Fruit fly (Drosophila melanogaster) whole organism, prepupa: ENCODE results near the gene Hsp70Ab.

ENCODE experiments used
- CG10631 ChIP-seq: fragments of 200-800 bp; sonication (Bioruptor generic); optimal IDR thresholded peaks from 2 replicates; lab custom pipeline; 2016; ENCODE audit warnings: missing biosample characterization, missing genetic modification characterization
- CG10669 ChIP-seq: fragments of 200-800 bp; sonication (Bioruptor generic); optimal IDR thresholded peaks from 3 replicates; lab custom pipeline; 2018; ENCODE audit warnings: missing biosample characterization, mild to moderate bottlenecking, missing genetic modification characterization, moderate library complexity
- CG11294 ChIP-seq: fragments of 200-800 bp; sonication (Bioruptor generic); IDR thresholded peaks from 2 replicates; pipeline ENCODE4 v1.3.6; 2022; ENCODE audit warnings: missing biosample characterization, missing genetic modification characterization
- CG11762 ChIP-seq: fragments of 200-800 bp; sonication (Bioruptor generic); optimal IDR thresholded peaks from 3 replicates; lab custom pipeline; 2016; ENCODE audit warnings: missing biosample characterization, missing genetic modification characterization; ENCODE audit not compliant: insufficient read depth
- CG11902 ChIP-seq: fragments of 200-800 bp; sonication (Bioruptor generic); optimal IDR thresholded peaks from 3 replicates; lab custom pipeline; 2016; ENCODE audit warnings: missing biosample characterization, missing genetic modification characterization
- CG15336 ChIP-seq: fragments of 200-800 bp; sonication (Bioruptor generic); IDR thresholded peaks from 2 replicates; pipeline ENCODE4 v1.3.6; 2022; ENCODE audit warnings: missing biosample characterization, missing genetic modification characterization
- CG1621 ChIP-seq: fragments of 200-800 bp; sonication (Bioruptor generic); optimal IDR thresholded peaks from 3 replicates; lab custom pipeline; 2018; ENCODE audit warnings: missing biosample characterization, mild to moderate bottlenecking, missing genetic modification characterization
- CG16779 ChIP-seq: fragments of 200-800 bp; sonication (Bioruptor generic); optimal IDR thresholded peaks from 3 replicates; lab custom pipeline; 2017; ENCODE audit warnings: missing biosample characterization, mild to moderate bottlenecking, missing genetic modification characterization
- CG31627 ChIP-seq: fragments of 200-800 bp; sonication (Bioruptor generic); optimal IDR thresholded peaks from 3 replicates; lab custom pipeline; 2016; ENCODE audit warnings: missing biosample characterization, missing genetic modification characterization
- CG34406 ChIP-seq: fragments of 200-800 bp; sonication (Bioruptor generic); optimal IDR thresholded peaks from 3 replicates; lab custom pipeline; 2016; ENCODE audit warnings: missing biosample characterization, missing genetic modification characterization
- CG3919 ChIP-seq: fragments of 200-800 bp; sonication (Bioruptor generic); optimal IDR thresholded peaks from 3 replicates; lab custom pipeline; 2016; ENCODE audit warnings: missing biosample characterization, missing genetic modification characterization
- CG4318 ChIP-seq: fragments of 200-800 bp; sonication (Bioruptor generic); optimal IDR thresholded peaks from 3 replicates; lab custom pipeline; 2017; ENCODE audit warnings: missing biosample characterization, mild to moderate bottlenecking, missing genetic modification characterization
- CG6163 ChIP-seq: fragments of 200-800 bp; sonication (Bioruptor generic); IDR thresholded peaks from 3 replicates; pipeline ENCODE4 v1.3.6; 2022; ENCODE audit warnings: missing biosample characterization, missing genetic modification characterization
- CG6792 ChIP-seq: fragments of 200-800 bp; sonication (Bioruptor generic); optimal IDR thresholded peaks from 3 replicates; lab custom pipeline; 2016; ENCODE audit warnings: missing biosample characterization, missing genetic modification characterization
- CG6808 ChIP-seq: fragments of 200-800 bp; sonication (Bioruptor generic); optimal IDR thresholded peaks from 3 replicates; lab custom pipeline; 2017; ENCODE audit warnings: missing biosample characterization, missing genetic modification characterization, mild to moderate bottlenecking, moderate library complexity, missing genetic modification reagents
- CG6854 ChIP-seq: fragments of 200-800 bp; sonication (Bioruptor generic); optimal IDR thresholded peaks from 2 replicates; lab custom pipeline; 2017; ENCODE audit warnings: missing biosample characterization, mild to moderate bottlenecking, missing genetic modification characterization
- CG7368 ChIP-seq: fragments of 200-800 bp; sonication (Bioruptor generic); optimal IDR thresholded peaks from 3 replicates; lab custom pipeline; 2016; ENCODE audit warnings: missing biosample characterization, missing genetic modification characterization
- CG8119 ChIP-seq: fragments of 200-800 bp; sonication (Bioruptor generic); IDR thresholded peaks from 3 replicates; pipeline ENCODE4 v1.3.6; 2022; ENCODE audit warnings: missing biosample characterization, missing genetic modification characterization
- CG8632 ChIP-seq: fragments of 200-800 bp; sonication (Bioruptor generic); optimal IDR thresholded peaks from 3 replicates; lab custom pipeline; 2016; ENCODE audit warnings: missing biosample characterization, missing genetic modification characterization
- CG9139 ChIP-seq: fragments of 200-800 bp; sonication (Bioruptor generic); optimal IDR thresholded peaks from 3 replicates; lab custom pipeline; 2017; ENCODE audit warnings: missing biosample characterization, mild to moderate bottlenecking, missing genetic modification characterization
- Eip75B ChIP-seq: fragments of 200-800 bp; sonication (Bioruptor generic); optimal IDR thresholded peaks from 3 replicates; lab custom pipeline; 2016; ENCODE audit warnings: missing biosample characterization, missing genetic modification characterization
- Eip78C ChIP-seq: fragments of 200-800 bp; sonication (Bioruptor generic); peaks from one replicate; lab custom pipeline; 2016; ENCODE audit warnings: missing biosample characterization, missing genetic modification characterization
- Ets96B ChIP-seq: fragments of 200-800 bp; optimal IDR thresholded peaks from 2 replicates; lab custom pipeline; 2019; ENCODE audit warnings: missing biosample characterization, mild to moderate bottlenecking, missing genetic modification characterization, moderate library complexity
- Gug ChIP-seq: fragments of 200-800 bp; sonication (Bioruptor generic); IDR thresholded peaks from 2 replicates; pipeline ENCODE4 v1.3.6; 2022; ENCODE audit warnings: missing biosample characterization, missing genetic modification characterization
- Hr38 ChIP-seq: sonication (Bioruptor generic); optimal IDR thresholded peaks from 2 replicates; lab custom pipeline; 2016; ENCODE audit warnings: missing biosample characterization, missing genetic modification characterization
- Hr39 ChIP-seq: fragments of 200-800 bp; sonication (Bioruptor generic); optimal IDR thresholded peaks from 2 replicates; lab custom pipeline; 2016; ENCODE audit warnings: missing biosample characterization, missing genetic modification characterization
- Lpt ChIP-seq: fragments of 200-800 bp; sonication (Bioruptor generic); optimal IDR thresholded peaks from 3 replicates; lab custom pipeline; 2016; ENCODE audit warnings: missing biosample characterization, missing genetic modification characterization
- Met ChIP-seq: fragments of 200-800 bp; sonication (Bioruptor generic); optimal IDR thresholded peaks from 3 replicates; lab custom pipeline; 2016; ENCODE audit warnings: missing biosample characterization, missing genetic modification characterization
- OdsH ChIP-seq: fragments of 200-800 bp; sonication (Bioruptor generic); optimal IDR thresholded peaks from 3 replicates; lab custom pipeline; 2016; ENCODE audit warnings: missing biosample characterization, missing genetic modification characterization
- Smox ChIP-seq: fragments of 200-800 bp; sonication (Bioruptor generic); optimal IDR thresholded peaks from 3 replicates; lab custom pipeline; 2016; ENCODE audit warnings: missing biosample characterization, missing genetic modification characterization
- Sox102F ChIP-seq: fragments of 200-800 bp; sonication (Bioruptor generic); optimal IDR thresholded peaks from 2 replicates; lab custom pipeline; 2016; ENCODE audit warnings: missing biosample characterization, mild to moderate bottlenecking, missing genetic modification characterization
- achi ChIP-seq: fragments of 200-800 bp; sonication (Bioruptor generic); optimal IDR thresholded peaks from 3 replicates; lab custom pipeline; 2016; ENCODE audit warnings: missing biosample characterization, missing genetic modification characterization
- acj6 ChIP-seq: fragments of 200-800 bp; sonication (Bioruptor generic); optimal IDR thresholded peaks from 3 replicates; lab custom pipeline; 2016; ENCODE audit warnings: missing biosample characterization, missing genetic modification characterization
- cyc ChIP-seq: fragments of 200-800 bp; sonication (Bioruptor generic); optimal IDR thresholded peaks from 3 replicates; lab custom pipeline; 2016; ENCODE audit warnings: missing biosample characterization, missing genetic modification characterization
- dac ChIP-seq: fragments of 200-800 bp; sonication (Bioruptor generic); optimal IDR thresholded peaks from 2 replicates; lab custom pipeline; 2017; ENCODE audit warnings: missing biosample characterization, mild to moderate bottlenecking, missing genetic modification characterization
- dsx ChIP-seq: fragments of 200-800 bp; optimal IDR thresholded peaks from 3 replicates; lab custom pipeline; 2019; ENCODE audit warnings: missing biosample characterization, mild to moderate bottlenecking, missing genetic modification characterization, moderate library complexity; ENCODE audit not compliant: poor library complexity, severe bottlenecking
- esn ChIP-seq: fragments of 200-800 bp; sonication (Bioruptor generic); optimal IDR thresholded peaks from 2 replicates; lab custom pipeline; 2016; ENCODE audit warnings: missing biosample characterization, mild to moderate bottlenecking, missing genetic modification characterization, moderate library complexity
- fd59A ChIP-seq: fragments of 200-800 bp; sonication (Bioruptor generic); optimal IDR thresholded peaks from 2 replicates; lab custom pipeline; 2017; ENCODE audit warnings: missing biosample characterization, mild to moderate bottlenecking, missing genetic modification characterization, missing genetic modification reagents
- fd85E ChIP-seq: fragments of 200-800 bp; sonication (Bioruptor generic); optimal IDR thresholded peaks from 3 replicates; lab custom pipeline; 2016; ENCODE audit warnings: missing biosample characterization, missing genetic modification characterization
- fkh ChIP-seq: fragments of 200-800 bp; sonication (Bioruptor generic); optimal IDR thresholded peaks from 3 replicates; lab custom pipeline; 2017; ENCODE audit warnings: missing biosample characterization, mild to moderate bottlenecking, missing genetic modification characterization, moderate library complexity
- lz ChIP-seq: fragments of 200-800 bp; sonication (Bioruptor generic); optimal IDR thresholded peaks from 3 replicates; lab custom pipeline; 2016; ENCODE audit warnings: missing biosample characterization, missing genetic modification characterization
- net ChIP-seq: fragments of 200-800 bp; sonication (Bioruptor generic); optimal IDR thresholded peaks from 3 replicates; lab custom pipeline; 2016; ENCODE audit warnings: missing biosample characterization, missing genetic modification characterization
- pdm3 ChIP-seq: fragments of 200-800 bp; sonication (Bioruptor generic); optimal IDR thresholded peaks from 3 replicates; lab custom pipeline; 2016; ENCODE audit warnings: missing biosample characterization, missing genetic modification characterization
- salr ChIP-seq, 2 experiments: fragments of 200-800 bp; sonication (Bioruptor generic); optimal IDR thresholded peaks; 3 replicates each; lab custom pipeline; 2016 to 2018; ENCODE audit warnings: missing biosample characterization in 2 of 2, missing genetic modification characterization in 2 of 2, mild to moderate bottlenecking in 1 of 2
- ss ChIP-seq, 2 experiments: fragments of 200-800 bp; sonication (Bioruptor generic); optimal IDR thresholded peaks; 2 replicates in 1 of 2; 3 replicates in 1 of 2; lab custom pipeline; 2017 to 2018; ENCODE audit warnings: mild to moderate bottlenecking in 2 of 2, missing biosample characterization in 2 of 2, missing genetic modification characterization in 2 of 2, moderate library complexity in 1 of 2
- topi ChIP-seq: fragments of 200-800 bp; sonication (Bioruptor generic); optimal IDR thresholded peaks from 3 replicates; lab custom pipeline; 2016; ENCODE audit warnings: missing biosample characterization, missing genetic modification characterization
- vri ChIP-seq: fragments of 200-800 bp; sonication (Bioruptor generic); optimal IDR thresholded peaks from 3 replicates; lab custom pipeline; 2016; ENCODE audit warnings: missing biosample characterization, mild to moderate bottlenecking, missing genetic modification characterization

Hsp70Ab gene

dm6 chr3R:11974631-11975030, 16.3 kb downstream of the Hsp70Ab start, which contains the start of gene Tango9 (continued):
- TF ChIP-seq CG16779 (tag; lab: Kevin White, UChicago) (no peak), pdm3 (GFP tag; lab: Kevin White, UChicago) (peak; percentile 31), salr (GFP tag; optimal IDR thresholded peaks at IDR 0.05; lab: Kevin White, UChicago) (no peak), CG7368 (GFP tag; lab: Kevin White, UChicago) (peak; percentile 38), fd85E (no peak), CG31627 (GFP tag; lab: Kevin White, UChicago) (peak; percentile 59), Lpt (GFP tag; lab: Kevin White, UChicago) (no peak), Hr39 (GFP tag; lab: Kevin White, UChicago) (peak; percentile 60), CG8119 (GFP tag; lab: Robert Waterston, UW) (no peak), esn (peak; percentile 59), fkh (peak; percentile 66), CG6792 (peak; percentile 35), CG4318 (no peak), CG11902 (GFP tag; lab: Kevin White, UChicago) (peak; percentile 45), CG10669 (GFP tag; lab: Kevin White, UChicago) (peak; percentile 1), Ets96B (tag; lab: Kevin White, UChicago) (peak; percentile 47), CG6808 (peak; percentile 25), fd59A (GFP tag; lab: Kevin White, UChicago) (no peak), CG34406 (GFP tag; lab: Kevin White, UChicago) (peak; percentile 32), Gug (GFP tag; lab: Robert Waterston, UW) (no peak), CG8632 (GFP tag; lab: Kevin White, UChicago) (peak; percentile 12), acj6 (GFP tag; lab: Kevin White, UChicago) (peak; percentile 33), lz (GFP tag; lab: Kevin White, UChicago) (peak; percentile 56), CG3919 (GFP tag; lab: Kevin White, UChicago) (peak; percentile 67), CG6163 (peak; percentile 63; the same call in 2 of the 3 replicates), Smox (no peak), CG6854 (GFP tag; lab: Kevin White, UChicago) (no peak), Hr38 (GFP tag; lab: Kevin White, UChicago) (no peak), Met (GFP tag; lab: Kevin White, UChicago) (peak; percentile 58), Eip78C (GFP tag; lab: Kevin White, UChicago) (peak; percentile 76), CG11762 (GFP tag; lab: Kevin White, UChicago) (peak; percentile 2)

dm6 chr3R:11976556-11977335, 18.4 kb downstream of the Hsp70Ab start, which contains the start of gene CG10005:
CG10005 (minus strand) TSS chr3R:11977197.
- TF ChIP-seq dsx (peak; percentile 15), lz (GFP tag; lab: Kevin White, UChicago) (no peak), Ets96B (tag; lab: Kevin White, UChicago) (no peak), Eip78C (GFP tag; lab: Kevin White, UChicago) (peak; percentile 77), CG9139 (GFP tag; lab: Kevin White, UChicago) (peak; percentile 59), Smox (no peak), OdsH (GFP tag; lab: Kevin White, UChicago) (no peak), CG1621 (no peak), CG31627 (GFP tag; lab: Kevin White, UChicago) (no peak), CG11294 (no peak), vri (GFP tag; lab: Kevin White, UChicago) (peak; percentile 67), CG15336 (no peak), achi (GFP tag; lab: Kevin White, UChicago) (no peak), Sox102F (GFP tag; lab: Kevin White, UChicago) (peak; percentile 27), CG10631 (GFP tag; lab: Kevin White, UChicago) (no peak), topi (peak; percentile 4), dac (GFP tag; lab: Kevin White, UChicago) (no peak), net (GFP tag; lab: Kevin White, UChicago) (no peak), CG7368 (GFP tag; lab: Kevin White, UChicago) (no peak), fd85E (peak; percentile 27), CG6854 (GFP tag; lab: Kevin White, UChicago) (peak; percentile 57), cyc (no peak), ss (GFP tag; optimal IDR thresholded peaks at IDR 0.05; lab: Kevin White, UChicago) (peak; percentile 22 to 59), Met (GFP tag; lab: Kevin White, UChicago) (no peak), CG10669 (GFP tag; lab: Kevin White, UChicago) (no peak), Eip75B (GFP tag; lab: Kevin White, UChicago) (peak; percentile 49)
- TF ChIP-seq, all 60 proteins: peak for 10
